Fruit fly (Drosophila melanogaster) whole organism, adult: ENCODE measurements around the gene CG2224.

Source experiments
- CG11617 ChIP-seq: fragments of 200-800 bp; sonication (Bioruptor generic); optimal IDR thresholded peaks from 2 replicates; lab custom pipeline; 2017; ENCODE audit warnings: mild to moderate bottlenecking, missing biosample characterization, missing genetic modification reagents, missing genetic modification characterization
- CG12768 ChIP-seq: fragments of 200-800 bp; sonication (Bioruptor generic); optimal IDR thresholded peaks from 2 replicates; lab custom pipeline; 2017; ENCODE audit warnings: missing biosample characterization, missing genetic modification characterization, mild to moderate bottlenecking, moderate library complexity, missing genetic modification reagents
- CG14711 ChIP-seq: fragments of 200-800 bp; sonication (Bioruptor generic); optimal IDR thresholded peaks from 2 replicates; lab custom pipeline; 2018; ENCODE audit warnings: missing biosample characterization, mild to moderate bottlenecking, missing genetic modification characterization, moderate library complexity
- CG1620 ChIP-seq: fragments of 200-800 bp; sonication (Bioruptor generic); optimal IDR thresholded peaks from 2 replicates; lab custom pipeline; 2016; ENCODE audit warnings: missing biosample characterization, missing genetic modification characterization
- CG33017 ChIP-seq: fragments of 200-800 bp; sonication (Bioruptor generic); optimal IDR thresholded peaks from 2 replicates; lab custom pipeline; 2018; ENCODE audit warnings: missing biosample characterization, mild to moderate bottlenecking, missing genetic modification characterization, moderate library complexity
- CG5204 ChIP-seq: fragments of 200-800 bp; sonication (Bioruptor generic); optimal IDR thresholded peaks from 2 replicates; lab custom pipeline; 2016; ENCODE audit warnings: missing biosample characterization, missing genetic modification characterization
- CG7045 ChIP-seq: fragments of 200-800 bp; sonication (Bioruptor generic); optimal IDR thresholded peaks from 2 replicates; lab custom pipeline; 2017; ENCODE audit warnings: missing biosample characterization, mild to moderate bottlenecking, missing genetic modification characterization
- CG7101 ChIP-seq: fragments of 200-800 bp; sonication (Bioruptor generic); optimal IDR thresholded peaks from 2 replicates; lab custom pipeline; 2018; ENCODE audit warnings: missing biosample characterization, mild to moderate bottlenecking, missing genetic modification characterization, moderate library complexity
- Clk ChIP-seq: fragments of 200-800 bp; sonication (Bioruptor generic); optimal IDR thresholded peaks from 2 replicates; lab custom pipeline; 2017; ENCODE audit warnings: missing biosample characterization, missing genetic modification characterization
- Crg-1 ChIP-seq: fragments of 200-800 bp; sonication (Bioruptor generic); optimal IDR thresholded peaks from 2 replicates; lab custom pipeline; 2016; ENCODE audit warnings: missing biosample characterization, missing genetic modification characterization
- Hr96 ChIP-seq: fragments of 200-800 bp; sonication (Bioruptor generic); optimal IDR thresholded peaks from 2 replicates; lab custom pipeline; 2016; ENCODE audit warnings: missing biosample characterization, missing genetic modification characterization
- Mnt ChIP-seq: fragments of 200-800 bp; sonication (Bioruptor generic); optimal IDR thresholded peaks from 2 replicates; lab custom pipeline; 2016; ENCODE audit warnings: missing biosample characterization, mild to moderate bottlenecking, missing genetic modification characterization
- bab1 ChIP-seq: fragments of 200-800 bp; sonication (Bioruptor generic); optimal IDR thresholded peaks from 3 replicates; lab custom pipeline; 2019; ENCODE audit warnings: missing biosample characterization, mild to moderate bottlenecking, missing genetic modification characterization, moderate library complexity
- cic ChIP-seq: fragments of 200-800 bp; sonication (Bioruptor generic); optimal IDR thresholded peaks from 2 replicates; lab custom pipeline; 2017; ENCODE audit warnings: missing biosample characterization, mild to moderate bottlenecking, missing genetic modification characterization, moderate library complexity
- cnc ChIP-seq, 2 experiments: fragments of >200 bp; optimal IDR thresholded peaks; 2 replicates each; lab custom pipeline; 2017
- kay ChIP-seq: fragments of 200-800 bp; sonication (Bioruptor generic); peaks from one replicate; lab custom pipeline; 2016; ENCODE audit warnings: missing biosample characterization, missing genetic modification characterization, borderline replicate concordance
- ovo ChIP-seq: fragments of 200-800 bp; sonication (Bioruptor generic); optimal IDR thresholded peaks from 2 replicates; lab custom pipeline; 2016; ENCODE audit warnings: missing biosample characterization, missing genetic modification characterization
- pad ChIP-seq: fragments of 200-800 bp; sonication (Bioruptor generic); optimal IDR thresholded peaks from 3 replicates; lab custom pipeline; 2017; ENCODE audit warnings: missing biosample characterization, missing genetic modification characterization, mild to moderate bottlenecking, moderate library complexity, missing genetic modification reagents
- tj ChIP-seq: fragments of 200-800 bp; sonication (Bioruptor generic); optimal IDR thresholded peaks from 3 replicates; lab custom pipeline; 2017; ENCODE audit warnings: missing biosample characterization, mild to moderate bottlenecking, missing genetic modification characterization, moderate library complexity
- toe ChIP-seq: fragments of 200-800 bp; sonication (Bioruptor generic); optimal IDR thresholded peaks from 2 replicates; lab custom pipeline; 2016; ENCODE audit warnings: missing biosample characterization, missing genetic modification characterization

Gene CG2224

dm6 chr3R:30496103-30496858, 37.2 kb upstream of the CG2224 start, which contains the start of gene PH4alphaMP:
PH4alphaMP (minus strand) TSS chr3R:30496153.
- TF ChIP-seq Mnt (GFP tag; lab: Kevin White, UChicago) (no peak), cnc (optimal IDR thresholded peaks at IDR 0.05; lab: Kevin White, UChicago) (no peak), kay (GFP tag; lab: Kevin White, UChicago) (no peak), CG14711 (tag; lab: Kevin White, UChicago) (no peak), CG11617 (GFP tag; lab: Kevin White, UChicago) (no peak), Crg-1 (GFP tag; lab: Kevin White, UChicago) (no peak), tj (no peak), CG12768 (GFP tag; lab: Kevin White, UChicago) (no peak), Clk (no peak), CG33017 (tag; lab: Kevin White, UChicago) (no peak), cic (GFP tag; lab: Kevin White, UChicago) (no peak), CG5204 (GFP tag; lab: Kevin White, UChicago) (no peak), CG7101 (tag; lab: Kevin White, UChicago) (no peak), Hr96 (GFP tag; lab: Kevin White, UChicago) (no peak), CG7045 (GFP tag; lab: Kevin White, UChicago) (no peak), pad (GFP tag; lab: Kevin White, UChicago) (no peak)

dm6 chr3R:30489797-30490196, 30.7 kb upstream of the CG2224 start, which contains the start of gene PH4alphaSG2:
PH4alphaSG2 (plus strand) TSS chr3R:30490074.
- TF ChIP-seq CG7045 (GFP tag; lab: Kevin White, UChicago): no peak
- TF ChIP-seq CG33017 (tag; lab: Kevin White, UChicago): no peak
- no peak for TF ChIP-seq Clk
- TF ChIP-seq toe (GFP tag; lab: Kevin White, UChicago): no peak
- no peak for TF ChIP-seq CG11617 (GFP tag; lab: Kevin White, UChicago)
- no peak for TF ChIP-seq cnc (optimal IDR thresholded peaks at IDR 0.05; lab: Kevin White, UChicago)
- no peak for TF ChIP-seq CG7101 (tag; lab: Kevin White, UChicago)
- TF ChIP-seq tj: no peak
- no peak for TF ChIP-seq Mnt (GFP tag; lab: Kevin White, UChicago)
- TF ChIP-seq CG5204 (GFP tag; lab: Kevin White, UChicago): no peak
- no peak for TF ChIP-seq bab1 (GFP tag; lab: Kevin White, UChicago)
- TF ChIP-seq CG1620 (GFP tag; lab: Kevin White, UChicago): no peak
- TF ChIP-seq cic (GFP tag; lab: Kevin White, UChicago): no peak
- no peak for TF ChIP-seq Hr96 (GFP tag; lab: Kevin White, UChicago)
- TF ChIP-seq Crg-1 (GFP tag; lab: Kevin White, UChicago): no peak
- TF ChIP-seq kay (GFP tag; lab: Kevin White, UChicago): no peak
- TF ChIP-seq CG14711 (tag; lab: Kevin White, UChicago): no peak

dm6 chr3R:30488663-30489062, 29.6 kb upstream of the CG2224 start, which contains the start of gene Jon99Fi:
Jon99Fi (plus strand) TSS chr3R:30488963.
- TF ChIP-seq CG1620 (GFP tag; lab: Kevin White, UChicago) (no peak), CG5204 (GFP tag; lab: Kevin White, UChicago) (no peak), ovo (GFP tag; lab: Kevin White, UChicago) (no peak), CG7101 (tag; lab: Kevin White, UChicago) (no peak), CG14711 (tag; lab: Kevin White, UChicago) (no peak), cnc (optimal IDR thresholded peaks at IDR 0.05; lab: Kevin White, UChicago) (no peak), bab1 (GFP tag; lab: Kevin White, UChicago) (no peak), Mnt (GFP tag; lab: Kevin White, UChicago) (no peak), toe (GFP tag; lab: Kevin White, UChicago) (no peak), Crg-1 (GFP tag; lab: Kevin White, UChicago) (no peak), CG7045 (GFP tag; lab: Kevin White, UChicago) (no peak), CG33017 (tag; lab: Kevin White, UChicago) (no peak), Hr96 (GFP tag; lab: Kevin White, UChicago) (no peak), tj (no peak), CG11617 (GFP tag; lab: Kevin White, UChicago) (no peak), cic (GFP tag; lab: Kevin White, UChicago) (no peak), Clk (no peak), pad (GFP tag; lab: Kevin White, UChicago) (no peak), CG12768 (GFP tag; lab: Kevin White, UChicago) (no peak), kay (GFP tag; lab: Kevin White, UChicago) (no peak)

- TF ChIP-seq Clk (no peak), toe (GFP tag; lab: Kevin White, UChicago) (no peak), ovo (GFP tag; lab: Kevin White, UChicago) (no peak), CG7101 (tag; lab: Kevin White, UChicago) (no peak), pad (GFP tag; lab: Kevin White, UChicago) (no peak), cnc (optimal IDR thresholded peaks at IDR 0.05; lab: Kevin White, UChicago) (no peak)
These were observed 28.7 kb upstream of the CG2224 start, which contains the start of gene Jon99Fii for dm6 chr3R:30487828-30488227. Jon99Fii (minus strand) TSS chr3R:30487928.

- no peak for TF ChIP-seq CG14711 (tag; lab: Kevin White, UChicago)
- TF ChIP-seq pad (GFP tag; lab: Kevin White, UChicago): no peak
- TF ChIP-seq Mnt (GFP tag; lab: Kevin White, UChicago): no peak
- TF ChIP-seq Crg-1 (GFP tag; lab: Kevin White, UChicago): no peak
- TF ChIP-seq CG1620 (GFP tag; lab: Kevin White, UChicago): no peak
- TF ChIP-seq bab1 (GFP tag; lab: Kevin White, UChicago): no peak
- no peak for TF ChIP-seq cic (GFP tag; lab: Kevin White, UChicago)
- TF ChIP-seq CG12768 (GFP tag; lab: Kevin White, UChicago): no peak
- TF ChIP-seq CG7045 (GFP tag; lab: Kevin White, UChicago): no peak
- TF ChIP-seq Clk: no peak
- no peak for TF ChIP-seq CG5204 (GFP tag; lab: Kevin White, UChicago)
- TF ChIP-seq ovo (GFP tag; lab: Kevin White, UChicago): no peak
- TF ChIP-seq CG7101 (tag; lab: Kevin White, UChicago): no peak
- no peak for TF ChIP-seq cnc (optimal IDR thresholded peaks at IDR 0.05; lab: Kevin White, UChicago)
- no peak for TF ChIP-seq kay (GFP tag; lab: Kevin White, UChicago)
- no peak for TF ChIP-seq tj
- no peak for TF ChIP-seq CG33017 (tag; lab: Kevin White, UChicago)
These were observed 17.3 kb upstream of the CG2224 start, which contains the start of gene spdo for dm6 chr3R:30476367-30476766. spdo (plus strand) TSS chr3R:30476684.
